Fruit fly (Drosophila melanogaster) whole organism, embryonic: ENCODE data around the gene CG18132.

Experiments
- Aef1 ChIP-seq: fragments of 200-800 bp; sonication (Bioruptor generic); IDR thresholded peaks from 3 replicates; pipeline ENCODE4 v1.3.6; 2022; ENCODE audit warnings: missing biosample characterization, missing genetic modification characterization
- Antp ChIP-seq: fragments of 200-800 bp; sonication (Bioruptor generic); optimal IDR thresholded peaks from 3 replicates; lab custom pipeline; 2016; ENCODE audit warnings: missing biosample characterization, missing genetic modification characterization
- Awh ChIP-seq: fragments of 200-800 bp; sonication (Bioruptor generic); IDR thresholded peaks from 2 replicates; pipeline ENCODE4, ENCODE4 v1.3.6; 2022; ENCODE audit warnings: missing biosample characterization, missing genetic modification characterization
- BEAF-32 ChIP-seq: fragments of 200-800 bp; sonication (Bioruptor generic); optimal IDR thresholded peaks from 3 replicates; lab custom pipeline; 2017; ENCODE audit warnings: missing biosample characterization, missing genetic modification characterization, mild to moderate bottlenecking, moderate library complexity, missing genetic modification reagents
- CG15696 ChIP-seq: fragments of 200-800 bp; sonication (Bioruptor generic); optimal IDR thresholded peaks from 2 replicates; lab custom pipeline; 2019; ENCODE audit warnings: missing biosample characterization, mild to moderate bottlenecking, missing genetic modification characterization, moderate library complexity
- CG1832 ChIP-seq: fragments of 200-800 bp; sonication (Bioruptor generic); optimal IDR thresholded peaks from 2 replicates; lab custom pipeline; 2017; ENCODE audit warnings: missing biosample characterization, mild to moderate bottlenecking, missing genetic modification characterization, inconsistent platforms
- CG18476 ChIP-seq: fragments of 200-800 bp; sonication (Bioruptor generic); optimal IDR thresholded peaks from 2 replicates; lab custom pipeline; 2016; ENCODE audit warnings: missing biosample characterization, mild to moderate bottlenecking, missing genetic modification characterization
- CG2120 ChIP-seq: fragments of 200-800 bp; sonication (Bioruptor generic); optimal IDR thresholded peaks from 3 replicates; lab custom pipeline; 2016; ENCODE audit warnings: missing biosample characterization, missing genetic modification characterization
- CG6791 ChIP-seq: fragments of 200-800 bp; sonication (Bioruptor generic); IDR thresholded peaks from 3 replicates; pipeline ENCODE4 v1.3.6; 2022; ENCODE audit warnings: missing biosample characterization, missing genetic modification characterization; ENCODE audit not compliant: partially characterized antibody
- CG6813 ChIP-seq: fragments of 200-800 bp; sonication (Bioruptor generic); optimal IDR thresholded peaks from 2 replicates; lab custom pipeline; 2017; ENCODE audit warnings: missing biosample characterization, missing genetic modification characterization, mild to moderate bottlenecking, moderate library complexity, missing genetic modification reagents
- CG7839 ChIP-seq: fragments of 200-800 bp; sonication (Bioruptor generic); optimal IDR thresholded peaks from 3 replicates; lab custom pipeline; 2018; ENCODE audit warnings: missing biosample characterization, mild to moderate bottlenecking, missing genetic modification characterization, moderate library complexity
- CG8478 ChIP-seq: fragments of >200 bp; optimal IDR thresholded peaks from 2 replicates; lab custom pipeline; 2018
- CG8944 ChIP-seq: fragments of 200-800 bp; sonication (Bioruptor generic); optimal IDR thresholded peaks from 3 replicates; lab custom pipeline; 2016; ENCODE audit warnings: missing biosample characterization, missing genetic modification characterization
- CG9215 ChIP-seq: fragments of 200-800 bp; sonication (Bioruptor generic); IDR thresholded peaks from 2 replicates; pipeline ENCODE4 v1.3.6; 2022; ENCODE audit warnings: missing biosample characterization, missing genetic modification characterization
- CG9727 ChIP-seq: fragments of 200-800 bp; sonication (Bioruptor generic); optimal IDR thresholded peaks from 3 replicates; lab custom pipeline; 2017; ENCODE audit warnings: missing biosample characterization, mild to moderate bottlenecking, missing genetic modification characterization
- CG9876 ChIP-seq: fragments of 200-800 bp; sonication (Bioruptor generic); optimal IDR thresholded peaks from 2 replicates; lab custom pipeline; 2016; ENCODE audit warnings: missing biosample characterization, missing genetic modification characterization
- Chrac-16 ChIP-seq: fragments of 200-800 bp; sonication (Bioruptor generic); optimal IDR thresholded peaks from 3 replicates; lab custom pipeline; 2016; ENCODE audit warnings: missing biosample characterization, missing genetic modification characterization
- Dek ChIP-seq: fragments of 200-800 bp; sonication (Bioruptor generic); optimal IDR thresholded peaks from 3 replicates; lab custom pipeline; 2019; ENCODE audit warnings: missing biosample characterization, mild to moderate bottlenecking, missing genetic modification characterization, moderate library complexity
- Dfd ChIP-seq, 2 experiments: fragments of >200 bp; optimal IDR thresholded peaks; 2 replicates each; lab custom pipeline; 2017; ENCODE audit warnings: missing biosample characterization in 2 of 2, missing genetic modification characterization in 2 of 2
- Dll ChIP-seq: fragments of 200-800 bp; sonication (Bioruptor generic); IDR thresholded peaks from 4 replicates; pipeline ENCODE4 v1.3.6; 2022; ENCODE audit warnings: missing biosample characterization, missing genetic modification characterization; ENCODE audit not compliant: partially characterized antibody
- Doc3 ChIP-seq: fragments of 200-800 bp; sonication (Bioruptor generic); IDR thresholded peaks from 3 replicates; pipeline ENCODE4 v1.3.6; 2022; ENCODE audit warnings: missing biosample characterization, missing genetic modification characterization; ENCODE audit not compliant: partially characterized antibody
- Elba2 ChIP-seq: fragments of 200-800 bp; sonication (Bioruptor generic); optimal IDR thresholded peaks from 3 replicates; lab custom pipeline; 2016; ENCODE audit warnings: missing biosample characterization, missing genetic modification characterization
- Ets97D ChIP-seq: fragments of 200-800 bp; sonication (Bioruptor generic); optimal IDR thresholded peaks from 3 replicates; lab custom pipeline; 2016; ENCODE audit warnings: missing biosample characterization, missing genetic modification characterization
- H2.0 ChIP-seq: fragments of 200-800 bp; sonication (Bioruptor generic); IDR thresholded peaks from 2 replicates; pipeline ENCODE4 v1.3.6; 2022; ENCODE audit warnings: missing biosample characterization, missing genetic modification characterization
- HmgD ChIP-seq: fragments of 200-800 bp; sonication (Bioruptor generic); optimal IDR thresholded peaks from 3 replicates; lab custom pipeline; 2016; ENCODE audit warnings: missing biosample characterization, missing genetic modification characterization
- Hr78 ChIP-seq, 2 experiments: fragments of 200-800 bp in 1 of 2; fragments of >200 bp in 1 of 2; sonication (Bioruptor generic) in 1 of 2; optimal IDR thresholded peaks; 2 replicates each; lab custom pipeline; 2017 to 2019; ENCODE audit warnings: missing biosample characterization in 2 of 2, missing genetic modification characterization in 2 of 2, mild to moderate bottlenecking in 1 of 2, moderate library complexity in 1 of 2
- Kr ChIP-seq: fragments of 200-800 bp; sonication (Bioruptor generic); optimal IDR thresholded peaks from 2 replicates; lab custom pipeline; 2017; ENCODE audit warnings: missing biosample characterization, mild to moderate bottlenecking, missing genetic modification characterization
- Mes4 ChIP-seq: fragments of 200-800 bp; sonication (Bioruptor generic); optimal IDR thresholded peaks from 2 replicates; lab custom pipeline; 2016; ENCODE audit warnings: missing biosample characterization, missing genetic modification characterization
- NfI ChIP-seq: fragments of 200-800 bp; sonication (Bioruptor generic); optimal IDR thresholded peaks from 3 replicates; lab custom pipeline; 2018; ENCODE audit warnings: missing biosample characterization, mild to moderate bottlenecking, missing genetic modification characterization, moderate library complexity
- Sry-δ ChIP-seq: fragments of 200-800 bp; sonication (Bioruptor generic); optimal IDR thresholded peaks from 2 replicates; lab custom pipeline; 2016; ENCODE audit warnings: missing biosample characterization, missing genetic modification characterization
- Stat92E ChIP-seq, 3 experiments: fragments of >200 bp in 2 of 3; fragments of 200-800 bp in 1 of 3; sonication (Bioruptor generic) in 1 of 3; optimal IDR thresholded peaks; 2 replicates each; lab custom pipeline; 2017 to 2019; ENCODE audit warnings: missing biosample characterization in 3 of 3, missing genetic modification characterization in 3 of 3, mild to moderate bottlenecking in 1 of 3, moderate library complexity in 1 of 3
- Trl ChIP-seq, 3 experiments: fragments of >200 bp in 2 of 3; fragments of 200-800 bp in 1 of 3; sonication (Bioruptor generic) in 1 of 3; optimal IDR thresholded peaks; 2 replicates in 1 of 3; 3 replicates in 2 of 3; lab custom pipeline; 2016 to 2017; ENCODE audit warnings: missing biosample characterization in 1 of 3, missing genetic modification characterization in 1 of 3
- Vsx1 ChIP-seq: fragments of 200-800 bp; sonication (Bioruptor generic); optimal IDR thresholded peaks from 2 replicates; lab custom pipeline; 2017; ENCODE audit warnings: missing biosample characterization, mild to moderate bottlenecking, missing genetic modification characterization, missing genetic modification reagents
- Xbp1 ChIP-seq: fragments of 200-800 bp; sonication (Bioruptor generic); optimal IDR thresholded peaks from 3 replicates; lab custom pipeline; 2016; ENCODE audit warnings: missing biosample characterization, mild to moderate bottlenecking, missing genetic modification characterization
- dm ChIP-seq: fragments of 200-800 bp; sonication (Bioruptor generic); optimal IDR thresholded peaks from 3 replicates; lab custom pipeline; 2016; ENCODE audit warnings: missing biosample characterization, missing genetic modification characterization
- fru ChIP-seq: fragments of >200 bp; optimal IDR thresholded peaks from 2 replicates; lab custom pipeline; 2017
- gcm ChIP-seq: fragments of 200-800 bp; sonication (Bioruptor generic); optimal IDR thresholded peaks from 2 replicates; lab custom pipeline; 2019; ENCODE audit warnings: missing biosample characterization, mild to moderate bottlenecking, missing genetic modification characterization, moderate library complexity
- gem ChIP-seq: fragments of 200-800 bp; sonication (Bioruptor generic); optimal IDR thresholded peaks from 2 replicates; lab custom pipeline; 2019; ENCODE audit warnings: missing biosample characterization, mild to moderate bottlenecking, missing genetic modification characterization, moderate library complexity
- gt ChIP-seq: fragments of 200-800 bp; sonication (Bioruptor generic); IDR thresholded peaks from 2 replicates; pipeline ENCODE4 v1.3.6; 2022; ENCODE audit warnings: missing biosample characterization, missing genetic modification characterization
- ind ChIP-seq: fragments of 200-800 bp; sonication (Bioruptor generic); optimal IDR thresholded peaks from 3 replicates; lab custom pipeline; 2016; ENCODE audit warnings: missing biosample characterization, missing genetic modification characterization
- nerfin-1 ChIP-seq: fragments of 200-800 bp; sonication (Bioruptor generic); optimal IDR thresholded peaks from 3 replicates; lab custom pipeline; 2019; ENCODE audit warnings: missing biosample characterization, mild to moderate bottlenecking, missing genetic modification characterization, moderate library complexity
- pho ChIP-seq: fragments of 200-800 bp; sonication (Bioruptor generic); optimal IDR thresholded peaks from 2 replicates; lab custom pipeline; 2016; ENCODE audit warnings: missing biosample characterization, missing genetic modification characterization
- prd ChIP-seq, 3 experiments: fragments of >200 bp in 2 of 3; fragments of 200-800 bp in 1 of 3; sonication (Bioruptor generic) in 1 of 3; optimal IDR thresholded peaks in 2 of 3; IDR thresholded peaks in 1 of 3; 2 replicates in 2 of 3; 3 replicates in 1 of 3; pipeline versions ENCODE4 v1.3.6 to Lab custom; 2017 to 2022; ENCODE audit warnings: missing biosample characterization in 1 of 3, missing genetic modification characterization in 1 of 3
- repo ChIP-seq: fragments of 200-800 bp; sonication (Bioruptor generic); optimal IDR thresholded peaks from 2 replicates; lab custom pipeline; 2016; ENCODE audit warnings: missing biosample characterization, missing genetic modification characterization
- rib ChIP-seq: fragments of 200-800 bp; sonication (Bioruptor generic); IDR thresholded peaks from 2 replicates; pipeline ENCODE4 v1.3.6; 2022; ENCODE audit warnings: missing biosample characterization, missing genetic modification characterization
- sisA ChIP-seq: fragments of 200-800 bp; sonication (Bioruptor generic); IDR thresholded peaks from 2 replicates; pipeline ENCODE4 v1.3.6; 2022; ENCODE audit warnings: missing biosample characterization, missing genetic modification characterization
- tap ChIP-seq: fragments of 200-800 bp; optimal IDR thresholded peaks from 3 replicates; lab custom pipeline; 2019; ENCODE audit warnings: missing biosample characterization, mild to moderate bottlenecking, missing genetic modification characterization, moderate library complexity
- tll ChIP-seq, 2 experiments: fragments of 200-800 bp in 1 of 2; fragments of >200 bp in 1 of 2; sonication (Bioruptor generic) in 1 of 2; optimal IDR thresholded peaks; 2 replicates each; lab custom pipeline; 2017 to 2019; ENCODE audit warnings: missing biosample characterization in 2 of 2, missing genetic modification characterization in 2 of 2, mild to moderate bottlenecking in 1 of 2, moderate library complexity in 1 of 2
- vnd ChIP-seq: fragments of 200-800 bp; sonication (Bioruptor generic); IDR thresholded peaks from 3 replicates; pipeline ENCODE4 v1.3.6; 2022; ENCODE audit warnings: missing biosample characterization, missing genetic modification characterization; ENCODE audit not compliant: partially characterized antibody

Gene CG18132

dm6 chr2L:1491791-1492345 is 25.4 kb downstream of the CG18132 start, which contains the start of gene CG31928 (continued):
- no peak for TF ChIP-seq CG8478 (lab: Kevin White, UChicago)
- peak; percentile 11; the same call in 1 of the 2 replicates for TF ChIP-seq H2.0 (GFP tag; lab: Robert Waterston, UW)
- TF ChIP-seq Awh (GFP tag; lab: Robert Waterston, UW), result no peak
- TF ChIP-seq Sry-δ, result no peak
- peak; percentile 12; the same call in 1 of the 3 replicates for TF ChIP-seq CG6791 (GFP tag; lab: Robert Waterston, UW)
- TF ChIP-seq Kr (GFP tag; lab: Kevin White, UChicago), result no peak
- no peak for TF ChIP-seq CG6813 (GFP tag; lab: Kevin White, UChicago)
- TF ChIP-seq vnd (GFP tag; lab: Robert Waterston, UW), result no peak
- TF ChIP-seq CG9876 (GFP tag; lab: Kevin White, UChicago), result no peak
- no peak for TF ChIP-seq Hr78 (GFP tag; optimal IDR thresholded peaks at IDR 0.05; lab: Kevin White, UChicago)
- TF ChIP-seq Mes4 (GFP tag; lab: Kevin White, UChicago), result no peak
- TF ChIP-seq CG9215 (GFP tag; lab: Robert Waterston, UW), result no peak
- peak; percentile 5 for TF ChIP-seq Dek (tag; lab: Kevin White, UChicago)
- TF ChIP-seq Vsx1 (GFP tag; lab: Kevin White, UChicago), result no peak
- no peak for TF ChIP-seq gt (GFP tag; lab: Robert Waterston, UW)
- no peak for TF ChIP-seq Stat92E (GFP tag; optimal IDR thresholded peaks at IDR 0.05; lab: Kevin White, UChicago)
- no peak for TF ChIP-seq Dll (GFP tag; lab: Robert Waterston, UW)
- TF ChIP-seq CG1832 (GFP tag; lab: Kevin White, UChicago), result no peak
- TF ChIP-seq Antp (GFP tag; lab: Kevin White, UChicago), result no peak
- TF ChIP-seq dm (GFP tag; lab: Kevin White, UChicago), result no peak
- no peak for TF ChIP-seq fru (lab: Kevin White, UChicago)
- TF ChIP-seq Elba2, result no peak
- no peak for TF ChIP-seq CG7839 (tag; lab: Kevin White, UChicago)
- no peak for TF ChIP-seq repo (GFP tag; lab: Kevin White, UChicago)
- 0 out of 2 replicates have a peak, but pooled peaks have one; percentile 15 for TF ChIP-seq sisA
- peak; percentile 9 for TF ChIP-seq Ets97D
- TF ChIP-seq gcm (GFP tag; lab: Kevin White, UChicago), result no peak
- no peak for TF ChIP-seq tap (tag; lab: Kevin White, UChicago)
- peak; percentile 0 for TF ChIP-seq CG8944 (GFP tag; lab: Kevin White, UChicago)
- no peak for TF ChIP-seq BEAF-32 (GFP tag; lab: Kevin White, UChicago)
- no peak for TF ChIP-seq CG2120 (GFP tag; lab: Kevin White, UChicago)
- TF ChIP-seq Dfd (GFP tag; optimal IDR thresholded peaks at IDR 0.05; lab: Kevin White, UChicago), result no peak
- TF ChIP-seq pho (GFP tag; lab: Kevin White, UChicago), result no peak
- TF ChIP-seq Chrac-16 (GFP tag; lab: Kevin White, UChicago), result peak; percentile 50
- no peak for TF ChIP-seq ind (GFP tag; lab: Kevin White, UChicago)
- no peak for TF ChIP-seq Trl (optimal IDR thresholded peaks at IDR 0.05; lab: Kevin White, UChicago)
- TF ChIP-seq Trl (GFP tag; optimal IDR thresholded peaks at IDR 0.05; lab: Kevin White, UChicago), result no peak
- no peak for TF ChIP-seq HmgD
- TF ChIP-seq NfI, result peak; percentile 20
- no peak for TF ChIP-seq gem (tag; lab: Kevin White, UChicago)
- TF ChIP-seq Xbp1 (GFP tag; lab: Kevin White, UChicago), result peak; percentile 63
- no peak for TF ChIP-seq prd (optimal IDR thresholded peaks at IDR 0.05; lab: Kevin White, UChicago)
- no peak for TF ChIP-seq prd (GFP tag; IDR thresholded peaks at IDR 0.05; lab: Robert Waterston, UW)
- no peak for TF ChIP-seq Aef1
- no peak for TF ChIP-seq rib
- TF ChIP-seq CG18476 (GFP tag; lab: Kevin White, UChicago), result no peak
- no peak for TF ChIP-seq tll (GFP tag; optimal IDR thresholded peaks at IDR 0.05; lab: Kevin White, UChicago)
- peak; percentile 26 for TF ChIP-seq CG15696 (tag; lab: Kevin White, UChicago)
- TF ChIP-seq nerfin-1, result no peak
- TF ChIP-seq Doc3 (GFP tag; lab: Robert Waterston, UW), result no peak
- TF ChIP-seq CG9727, result no peak
